Worm (Caenorhabditis elegans) whole organism, L2 larva: Measurements from ENCODE around the gene mrps-24.

ENCODE experiments used
- F13H6.1 ChIP-seq: sonication (generic microtip); optimal IDR thresholded peaks from 2 replicates; lab custom pipeline; 2016; ENCODE audit warnings: missing genetic modification characterization, missing compliant biosample characterization
- R02D3.7 ChIP-seq: fragments of 150-350 bp; optimal IDR thresholded peaks from 2 replicates; lab custom pipeline; 2014; ENCODE audit warnings: missing biosample characterization, missing genetic modification characterization
- Y55F3AM.14 ChIP-seq: fragments of 200-800 bp; sonication (Bioruptor generic); optimal IDR thresholded peaks from 2 replicates; lab custom pipeline; 2018; ENCODE audit warnings: mild to moderate bottlenecking, missing genetic modification characterization, missing compliant biosample characterization
- ZK546.5 ChIP-seq: sonication (generic microtip); optimal IDR thresholded peaks from 2 replicates; lab custom pipeline; 2017; ENCODE audit warnings: missing biosample characterization, missing genetic modification characterization
- alr-1 ChIP-seq: fragments of 150-350 bp; optimal IDR thresholded peaks from 2 replicates; lab custom pipeline; 2014; ENCODE audit warnings: missing biosample characterization, missing genetic modification characterization
- ama-1 ChIP-seq: fragments of 150-350 bp; optimal IDR thresholded peaks from 2 replicates; lab custom pipeline; 2018; ENCODE audit warnings: inconsistent platforms
- blmp-1 ChIP-seq: sonication (generic microtip); optimal IDR thresholded peaks from 2 replicates; lab custom pipeline; 2017; ENCODE audit warnings: missing genetic modification characterization, mild to moderate bottlenecking, missing compliant biosample characterization, antibody characterized with exemption, moderate library complexity; ENCODE audit not compliant: insufficient read depth
- crh-2 ChIP-seq: sonication (generic microtip); optimal IDR thresholded peaks from 2 replicates; lab custom pipeline; 2017; ENCODE audit warnings: missing biosample characterization, missing genetic modification characterization
- dmd-4 ChIP-seq: sonication (generic microtip); optimal IDR thresholded peaks from 2 replicates; lab custom pipeline; 2017; ENCODE audit warnings: missing biosample characterization, missing genetic modification characterization
- egl-27 ChIP-seq: sonication (generic microtip); optimal IDR thresholded peaks from 3 replicates; lab custom pipeline; 2017; ENCODE audit warnings: missing biosample characterization, missing genetic modification reagents, missing genetic modification characterization
- elt-1 ChIP-seq: fragments of 150-350 bp; optimal IDR thresholded peaks from 2 replicates; lab custom pipeline; 2014; ENCODE audit warnings: missing biosample characterization, missing genetic modification characterization
- elt-3 ChIP-seq: sonication (generic microtip); optimal IDR thresholded peaks from 2 replicates; lab custom pipeline; 2017; ENCODE audit warnings: missing biosample characterization, missing genetic modification characterization
- fos-1 ChIP-seq: fragments of 150-350 bp; optimal IDR thresholded peaks from 2 replicates; lab custom pipeline; 2014; ENCODE audit warnings: missing biosample characterization, missing genetic modification characterization
- gmeb-1 ChIP-seq: fragments of 150-350 bp; optimal IDR thresholded peaks from 2 replicates; lab custom pipeline; 2014; ENCODE audit warnings: missing biosample characterization, missing genetic modification characterization
- lin-11 ChIP-seq: fragments of 150-350 bp; sonication (generic microtip); optimal IDR thresholded peaks from 2 replicates; lab custom pipeline; 2014; ENCODE audit warnings: missing biosample characterization, missing genetic modification characterization, inconsistent platforms, mixed read lengths
- lin-13 ChIP-seq: fragments of 150-350 bp; optimal IDR thresholded peaks from 2 replicates; lab custom pipeline; 2014; ENCODE audit warnings: missing biosample characterization, missing genetic modification reagents, missing genetic modification characterization
- lin-39 ChIP-seq: fragments of 150-350 bp; optimal IDR thresholded peaks from 2 replicates; lab custom pipeline; 2014; ENCODE audit warnings: missing biosample characterization, missing genetic modification reagents, missing genetic modification characterization
- lsy-2 ChIP-seq, 2 experiments: fragments of 150-350 bp in 1 of 2; sonication (generic microtip) in 1 of 2; optimal IDR thresholded peaks; 2 replicates each; lab custom pipeline; 2014 to 2017; ENCODE audit warnings: missing biosample characterization in 2 of 2, missing genetic modification characterization in 2 of 2
- mab-5 ChIP-seq: fragments of 150-350 bp; optimal IDR thresholded peaks from 2 replicates; lab custom pipeline; 2014; ENCODE audit warnings: missing biosample characterization, missing genetic modification characterization
- mdl-1 ChIP-seq, 2 experiments: fragments of 150-350 bp in 1 of 2; sonication (generic microtip) in 1 of 2; optimal IDR thresholded peaks; 2 replicates each; lab custom pipeline; 2017; ENCODE audit warnings: missing biosample characterization in 2 of 2, missing genetic modification characterization in 2 of 2
- nhr-10 ChIP-seq: sonication (generic microtip); optimal IDR thresholded peaks from 2 replicates; lab custom pipeline; 2017; ENCODE audit warnings: missing biosample characterization, missing genetic modification characterization
- nhr-11 ChIP-seq: fragments of 150-350 bp; optimal IDR thresholded peaks from 2 replicates; lab custom pipeline; 2014; ENCODE audit warnings: missing biosample characterization, missing genetic modification characterization
- nhr-12 ChIP-seq: fragments of 150-350 bp; optimal IDR thresholded peaks from 2 replicates; lab custom pipeline; 2014; ENCODE audit warnings: missing biosample characterization, missing genetic modification characterization
- nhr-129 ChIP-seq: fragments of 150-350 bp; optimal IDR thresholded peaks from 2 replicates; lab custom pipeline; 2014; ENCODE audit warnings: missing biosample characterization, missing genetic modification characterization
- nhr-23 ChIP-seq: fragments of 150-350 bp; optimal IDR thresholded peaks from 2 replicates; lab custom pipeline; 2014; ENCODE audit warnings: missing biosample characterization, missing genetic modification reagents, missing genetic modification characterization
- nhr-237 ChIP-seq: fragments of 150-350 bp; optimal IDR thresholded peaks from 2 replicates; lab custom pipeline; 2014; ENCODE audit warnings: missing biosample characterization, missing genetic modification characterization
- nhr-25 ChIP-seq: fragments of 150-350 bp; sonication (generic microtip); optimal IDR thresholded peaks from 3 replicates; lab custom pipeline; 2014; ENCODE audit warnings: missing biosample characterization, missing genetic modification characterization
- nhr-6 ChIP-seq: fragments of 150-350 bp; optimal IDR thresholded peaks from 2 replicates; lab custom pipeline; 2014; ENCODE audit warnings: missing biosample characterization, missing genetic modification characterization
- nhr-77 ChIP-seq: fragments of 150-350 bp; optimal IDR thresholded peaks from 2 replicates; lab custom pipeline; 2014; ENCODE audit warnings: missing biosample characterization, missing genetic modification characterization
- peb-1 ChIP-seq: fragments of 150-350 bp; optimal IDR thresholded peaks from 2 replicates; lab custom pipeline; 2014; ENCODE audit warnings: missing biosample characterization, missing genetic modification characterization
- sem-4 ChIP-seq: fragments of 150-350 bp; optimal IDR thresholded peaks from 2 replicates; lab custom pipeline; 2014; ENCODE audit warnings: missing biosample characterization, missing genetic modification reagents, missing genetic modification characterization
- skn-1 ChIP-seq: sonication (generic microtip); optimal IDR thresholded peaks from 2 replicates; lab custom pipeline; 2017; ENCODE audit warnings: missing biosample characterization, missing genetic modification characterization
- sma-3 ChIP-seq: sonication (generic microtip); optimal IDR thresholded peaks from 2 replicates; lab custom pipeline; 2016; ENCODE audit warnings: missing genetic modification reagents, missing genetic modification characterization, missing compliant biosample characterization
- sma-9 ChIP-seq, 2 experiments: fragments of 150-350 bp in 1 of 2; sonication (generic microtip) in 1 of 2; optimal IDR thresholded peaks; 2 replicates each; lab custom pipeline; 2014 to 2016; ENCODE audit warnings: missing genetic modification characterization in 2 of 2, mild to moderate bottlenecking in 1 of 2, missing biosample characterization in 1 of 2, missing compliant biosample characterization in 1 of 2, missing genetic modification reagents in 1 of 2, moderate library complexity in 1 of 2
- unc-39 ChIP-seq: fragments of 150-350 bp; optimal IDR thresholded peaks from 2 replicates; lab custom pipeline; 2014; ENCODE audit warnings: missing biosample characterization, missing genetic modification characterization
- unc-62 ChIP-seq: fragments of 150-350 bp; optimal IDR thresholded peaks from 2 replicates; lab custom pipeline; 2014; ENCODE audit warnings: missing biosample characterization, missing genetic modification reagents, missing genetic modification characterization
- zag-1 ChIP-seq: fragments of 150-350 bp; optimal IDR thresholded peaks from 2 replicates; lab custom pipeline; 2014; ENCODE audit warnings: missing biosample characterization, missing genetic modification characterization

The mrps-24 gene

ce11 chrIV:7674874-7675273, 35.0 kb upstream of the mrps-24 start, which contains the start of gene itr-1:
Gene itr-1, plus strand, starts transcription at chrIV:7675174.
- TF ChIP-seq peb-1 (no peak), egl-27 (tag; lab: Kevin White, UChicago) (no peak), nhr-77 (tag; lab: Kevin White, UChicago) (no peak), lsy-2 (tag; optimal IDR thresholded peaks at IDR 0.05; lab: Kevin White, UChicago) (no peak), nhr-12 (tag; lab: Kevin White, UChicago) (no peak), lin-11 (tag; lab: Kevin White, UChicago) (no peak), elt-3 (tag; lab: Kevin White, UChicago) (no peak), dmd-4 (no peak), ZK546.5 (tag; lab: Kevin White, UChicago) (no peak), lin-13 (GFP tag; lab: Kevin White, UChicago) (no peak), blmp-1 (tag; lab: Kevin White, UChicago) (no peak), crh-2 (tag; lab: Kevin White, UChicago) (no peak), Y55F3AM.14 (GFP tag; lab: Kevin White, UChicago) (no peak), nhr-10 (tag; lab: Kevin White, UChicago) (no peak), elt-1 (tag; lab: Kevin White, UChicago) (no peak), nhr-6 (tag; lab: Kevin White, UChicago) (no peak), alr-1 (tag; lab: Kevin White, UChicago) (no peak)

- peak; percentile 55 for TF ChIP-seq crh-2 (tag; lab: Kevin White, UChicago)
- TF ChIP-seq blmp-1 (tag; lab: Kevin White, UChicago) = no peak
- peak; percentile 10 for TF ChIP-seq F13H6.1
- TF ChIP-seq fos-1 (tag; lab: Kevin White, UChicago) = peak; percentile 55
- TF ChIP-seq sma-9 (GFP tag; optimal IDR thresholded peaks at IDR 0.05; lab: Kevin White, UChicago) = peak; percentile 18
- no peak for TF ChIP-seq sma-9 (tag; optimal IDR thresholded peaks at IDR 0.05; lab: Kevin White, UChicago)
Observed at ce11 chrIV:7679120-7679519, 30.7 kb upstream of the mrps-24 start.

ce11 chrIV:7689326-7689725, 20.5 kb upstream of the mrps-24 start:
- TF ChIP-seq ama-1 (lab: Kevin White, UChicago) = no peak
- peak; percentile 17 for TF ChIP-seq sma-9 (GFP tag; optimal IDR thresholded peaks at IDR 0.05; lab: Kevin White, UChicago)
- TF ChIP-seq sma-9 (tag; optimal IDR thresholded peaks at IDR 0.05; lab: Kevin White, UChicago) = no peak
- no peak for TF ChIP-seq R02D3.7 (tag; lab: Kevin White, UChicago)
- TF ChIP-seq lin-11 (tag; lab: Kevin White, UChicago) = no peak
- peak; percentile 30 for TF ChIP-seq crh-2 (tag; lab: Kevin White, UChicago)
- TF ChIP-seq zag-1 (tag; lab: Kevin White, UChicago) = no peak
- TF ChIP-seq fos-1 (tag; lab: Kevin White, UChicago) = peak; percentile 73
- TF ChIP-seq sem-4 = no peak
- TF ChIP-seq nhr-25 = no peak
- TF ChIP-seq blmp-1 (tag; lab: Kevin White, UChicago) = no peak
- no peak for TF ChIP-seq lsy-2 (tag; optimal IDR thresholded peaks at IDR 0.05; lab: Kevin White, UChicago)
- TF ChIP-seq unc-62 (GFP tag; lab: Kevin White, UChicago) = no peak
- TF ChIP-seq nhr-6 (tag; lab: Kevin White, UChicago) = no peak
- TF ChIP-seq unc-39 (tag; lab: Kevin White, UChicago) = no peak
- no peak for TF ChIP-seq egl-27 (tag; lab: Kevin White, UChicago)
- TF ChIP-seq mab-5 (tag; lab: Kevin White, UChicago) = no peak
- TF ChIP-seq nhr-129 (tag; lab: Kevin White, UChicago) = peak; percentile 75
- no peak for TF ChIP-seq nhr-11
- TF ChIP-seq elt-1 (tag; lab: Kevin White, UChicago) = no peak
- TF ChIP-seq nhr-23 (tag; lab: Kevin White, UChicago) = no peak

- TF ChIP-seq skn-1 = no peak
- no peak for TF ChIP-seq mdl-1 (tag; optimal IDR thresholded peaks at IDR 0.05; lab: Kevin White, UChicago)
- no peak for TF ChIP-seq gmeb-1 (tag; lab: Kevin White, UChicago)
- TF ChIP-seq ZK546.5 (tag; lab: Kevin White, UChicago) = no peak
- no peak for TF ChIP-seq peb-1
- no peak for TF ChIP-seq lin-13 (GFP tag; lab: Kevin White, UChicago)
- no peak for TF ChIP-seq lin-39 (tag; lab: Kevin White, UChicago)
- TF ChIP-seq fos-1 (tag; lab: Kevin White, UChicago) = no peak
- no peak for TF ChIP-seq elt-3 (tag; lab: Kevin White, UChicago)
- no peak for TF ChIP-seq crh-2 (tag; lab: Kevin White, UChicago)
- TF ChIP-seq zag-1 (tag; lab: Kevin White, UChicago) = no peak
- no peak for TF ChIP-seq sem-4
- TF ChIP-seq sma-3 (GFP tag; lab: Kevin White, UChicago) = no peak
- TF ChIP-seq R02D3.7 (tag; lab: Kevin White, UChicago) = no peak
- no peak for TF ChIP-seq lin-11 (tag; lab: Kevin White, UChicago)
- no peak for TF ChIP-seq nhr-12 (tag; lab: Kevin White, UChicago)
- no peak for TF ChIP-seq nhr-237 (tag; lab: Kevin White, UChicago)
- TF ChIP-seq nhr-77 (tag; lab: Kevin White, UChicago) = no peak
- no peak for TF ChIP-seq ama-1 (lab: Kevin White, UChicago)
Observed at ce11 chrIV:7692451-7692850, 17.4 kb upstream of the mrps-24 start.
